Worm (Caenorhabditis elegans): ENCODE results near the gene pgl-1.

- TF ChIP-seq elt-1 (tag; optimal IDR thresholded peaks at IDR 0.05) (no peak), fos-1 (tag; optimal IDR thresholded peaks at IDR 0.05) (no peak)
Observed at ce11 chrIV:7012214-7012613, 35.1 kb upstream of the pgl-1 start.
